Worm (Caenorhabditis elegans): ENCODE data around the gene M03C11.1.

DNA sequence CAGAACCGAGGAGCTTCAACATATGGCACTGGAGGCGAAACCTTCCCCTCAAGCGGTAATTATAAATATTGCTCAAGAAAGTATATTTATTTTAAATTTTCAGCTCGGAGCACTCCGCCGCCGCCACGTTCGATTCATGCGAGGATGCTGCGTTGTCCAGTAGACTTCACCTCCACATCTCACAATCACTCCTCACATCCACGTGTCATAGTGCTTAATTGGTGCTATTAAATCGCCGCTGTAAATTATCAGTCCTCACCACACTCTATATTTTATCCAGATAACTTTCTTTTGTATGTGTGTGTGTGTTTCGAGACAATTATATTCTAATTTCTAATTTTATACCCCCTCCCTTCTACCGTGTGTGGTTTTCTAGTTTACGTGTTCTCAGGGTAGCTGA lies 41.3 kb downstream of the M03C11.1 start:
- TF ChIP-seq egl-27 (tag; optimal IDR thresholded peaks at IDR 0.05) (no peak), aly-2 (tag; optimal IDR thresholded peaks at IDR 0.05) (no peak)
